Worm (Caenorhabditis elegans) whole organism, L4/young adult: Measurements from ENCODE around the gene T11F8.1.

ENCODE experiments used
- W03F9.2 ChIP-seq: fragments of 150-350 bp; optimal IDR thresholded peaks from 2 replicates; lab custom pipeline; 2014; ENCODE audit warnings: missing biosample characterization, missing genetic modification characterization
- dao-5 ChIP-seq: sonication (generic microtip); optimal IDR thresholded peaks from 2 replicates; lab custom pipeline; 2016; ENCODE audit warnings: missing genotype, missing genetic modification characterization, moderate library complexity, missing compliant biosample characterization
- him-1 ChIP-seq: sonication (generic microtip); optimal IDR thresholded peaks from 2 replicates; lab custom pipeline; 2016; ENCODE audit warnings: missing genotype, missing genetic modification reagents, missing genetic modification characterization, missing compliant biosample characterization

Gene T11F8.1

ce11 chrIV:5492196-5492595 lies 12.8 kb downstream of the T11F8.1 start:
- TF ChIP-seq W03F9.2 (tag; lab: Kevin White, UChicago) (no peak), dao-5 (tag; lab: Kevin White, UChicago) (no peak), him-1 (tag; lab: Kevin White, UChicago) (no peak)

ce11 chrIV:5493135-5493534 lies 13.7 kb downstream of the T11F8.1 start:
- TF ChIP-seq dao-5 (tag; lab: Kevin White, UChicago) (no peak), W03F9.2 (tag; lab: Kevin White, UChicago) (no peak), him-1 (tag; lab: Kevin White, UChicago) (no peak)

- TF ChIP-seq dao-5 (tag; lab: Kevin White, UChicago) (no peak), W03F9.2 (tag; lab: Kevin White, UChicago) (no peak), him-1 (tag; lab: Kevin White, UChicago) (no peak)
Observed at ce11 chrIV:5493692-5494091, 14.3 kb downstream of the T11F8.1 start, which contains the start of gene B0273.1. B0273.1 (plus strand) TSS chrIV:5493992.

ce11 chrIV:5494099-5494498 lies 14.7 kb downstream of the T11F8.1 start:
- TF ChIP-seq dao-5 (tag; lab: Kevin White, UChicago): no peak
- TF ChIP-seq him-1 (tag; lab: Kevin White, UChicago): no peak
- no peak for TF ChIP-seq W03F9.2 (tag; lab: Kevin White, UChicago)

- TF ChIP-seq dao-5 (tag; lab: Kevin White, UChicago): no peak
- TF ChIP-seq W03F9.2 (tag; lab: Kevin White, UChicago): no peak
- no peak for TF ChIP-seq him-1 (tag; lab: Kevin White, UChicago)
Observed at ce11 chrIV:5501414-5501813, 22.0 kb downstream of the T11F8.1 start.

- TF ChIP-seq him-1 (tag; lab: Kevin White, UChicago) (no peak), W03F9.2 (tag; lab: Kevin White, UChicago) (no peak), dao-5 (tag; lab: Kevin White, UChicago) (no peak)
Observed at ce11 chrIV:5502610-5503009, 23.2 kb downstream of the T11F8.1 start.

- TF ChIP-seq W03F9.2 (tag; lab: Kevin White, UChicago) (no peak), dao-5 (tag; lab: Kevin White, UChicago) (no peak), him-1 (tag; lab: Kevin White, UChicago) (no peak)
Observed at ce11 chrIV:5506642-5507041, 27.3 kb downstream of the T11F8.1 start.

ce11 chrIV:5507754-5508153 lies 28.4 kb downstream of the T11F8.1 start:
- no peak for TF ChIP-seq W03F9.2 (tag; lab: Kevin White, UChicago)
- no peak for TF ChIP-seq dao-5 (tag; lab: Kevin White, UChicago)
- no peak for TF ChIP-seq him-1 (tag; lab: Kevin White, UChicago)

- no peak for TF ChIP-seq dao-5 (tag; lab: Kevin White, UChicago)
Observed at ce11 chrIV:5514789-5515188, 35.4 kb downstream of the T11F8.1 start.

- TF ChIP-seq W03F9.2 (tag; lab: Kevin White, UChicago) (no peak), dao-5 (tag; lab: Kevin White, UChicago) (no peak), him-1 (tag; lab: Kevin White, UChicago) (no peak)
Observed at ce11 chrIV:5519044-5519443, 39.7 kb downstream of the T11F8.1 start.

- TF ChIP-seq W03F9.2 (tag; lab: Kevin White, UChicago): no peak
- no peak for TF ChIP-seq him-1 (tag; lab: Kevin White, UChicago)
- no peak for TF ChIP-seq dao-5 (tag; lab: Kevin White, UChicago)
Observed at ce11 chrIV:5526711-5527383, 47.5 kb downstream of the T11F8.1 start.

- TF ChIP-seq W03F9.2 (tag; lab: Kevin White, UChicago): no peak
- TF ChIP-seq him-1 (tag; lab: Kevin White, UChicago): no peak
- TF ChIP-seq dao-5 (tag; lab: Kevin White, UChicago): no peak
Observed at ce11 chrIV:5528285-5528684, 48.9 kb downstream of the T11F8.1 start, which contains the start of gene unc-5. unc-5 (minus strand) TSS chrIV:5528338.
